Fruit fly (Drosophila melanogaster) whole organism, embryonic: Measurements from ENCODE around the gene CG7685.

Experiments
- Antp ChIP-seq: fragments of 200-800 bp; sonication (Bioruptor generic); optimal IDR thresholded peaks from 3 replicates; lab custom pipeline; 2016; ENCODE audit warnings: missing biosample characterization, missing genetic modification characterization
- Atf3 ChIP-seq: fragments of 200-800 bp; sonication (Bioruptor generic); optimal IDR thresholded peaks from 3 replicates; lab custom pipeline; 2016; ENCODE audit warnings: missing biosample characterization, missing genetic modification characterization
- CG12236 ChIP-seq: fragments of 200-800 bp; sonication (Bioruptor generic); optimal IDR thresholded peaks from 2 replicates; lab custom pipeline; 2016; ENCODE audit warnings: missing biosample characterization, missing genetic modification characterization
- CG13424 ChIP-seq: fragments of 200-800 bp; sonication (Bioruptor generic); optimal IDR thresholded peaks from 2 replicates; lab custom pipeline; 2019; ENCODE audit warnings: missing biosample characterization, mild to moderate bottlenecking, missing genetic modification characterization, moderate library complexity
- CG13775 ChIP-seq: fragments of 200-800 bp; sonication (Bioruptor generic); optimal IDR thresholded peaks from 3 replicates; lab custom pipeline; 2017; ENCODE audit warnings: missing biosample characterization, mild to moderate bottlenecking, missing genetic modification characterization
- CG14441 ChIP-seq: fragments of 200-800 bp; sonication (Bioruptor generic); IDR thresholded peaks from 2 replicates; pipeline ENCODE4 v1.3.6; 2022; ENCODE audit warnings: missing biosample characterization, missing genetic modification characterization
- CG1602 ChIP-seq: fragments of 200-800 bp; sonication (Bioruptor generic); optimal IDR thresholded peaks from 3 replicates; lab custom pipeline; 2016; ENCODE audit warnings: missing biosample characterization, missing genetic modification characterization
- CG17829 ChIP-seq: fragments of 200-800 bp; optimal IDR thresholded peaks from 2 replicates; lab custom pipeline; 2019; ENCODE audit warnings: missing biosample characterization, mild to moderate bottlenecking, missing genetic modification characterization, moderate library complexity
- CG2712 ChIP-seq: fragments of 200-800 bp; optimal IDR thresholded peaks from 3 replicates; lab custom pipeline; 2019; ENCODE audit warnings: missing biosample characterization, mild to moderate bottlenecking, missing genetic modification characterization, moderate library complexity
- CG30403 ChIP-seq: fragments of 200-800 bp; sonication (Bioruptor generic); optimal IDR thresholded peaks from 3 replicates; lab custom pipeline; 2016; ENCODE audit warnings: missing biosample characterization, missing genetic modification characterization
- CG30431 ChIP-seq: fragments of 200-800 bp; sonication (Bioruptor generic); optimal IDR thresholded peaks from 2 replicates; lab custom pipeline; 2017; ENCODE audit warnings: missing biosample characterization, missing genetic modification characterization
- CG3065 ChIP-seq: fragments of 200-800 bp; sonication (Bioruptor generic); optimal IDR thresholded peaks from 2 replicates; lab custom pipeline; 2016; ENCODE audit warnings: missing biosample characterization, missing genetic modification characterization
- CG32532 ChIP-seq: fragments of 200-800 bp; sonication (Bioruptor generic); IDR thresholded peaks from 2 replicates; pipeline ENCODE4 v1.3.6; 2022; ENCODE audit warnings: missing biosample characterization, missing genetic modification characterization
- CG32767 ChIP-seq: fragments of 200-800 bp; sonication (Bioruptor generic); IDR thresholded peaks from 2 replicates; pipeline ENCODE4 v1.3.6; 2022; ENCODE audit warnings: missing biosample characterization, missing genetic modification characterization
- CG3281 ChIP-seq: fragments of 200-800 bp; sonication (Bioruptor generic); optimal IDR thresholded peaks from 3 replicates; lab custom pipeline; 2017; ENCODE audit warnings: missing biosample characterization, mild to moderate bottlenecking, missing genetic modification characterization
- CG3726 ChIP-seq: fragments of 200-800 bp; sonication (Bioruptor generic); IDR thresholded peaks from 3 replicates; pipeline ENCODE4, ENCODE4 v1.3.6; 2022; ENCODE audit warnings: missing biosample characterization, missing genetic modification characterization
- CG5245 ChIP-seq: fragments of 200-800 bp; sonication (Bioruptor generic); optimal IDR thresholded peaks from 3 replicates; lab custom pipeline; 2016; ENCODE audit warnings: missing biosample characterization, missing genetic modification characterization
- CG7745 ChIP-seq: fragments of 200-800 bp; sonication (Bioruptor generic); optimal IDR thresholded peaks from 2 replicates; lab custom pipeline; 2018; ENCODE audit warnings: missing biosample characterization, mild to moderate bottlenecking, missing genetic modification characterization, moderate library complexity
- CG7928 ChIP-seq: fragments of 200-800 bp; sonication (Bioruptor generic); optimal IDR thresholded peaks from 2 replicates; lab custom pipeline; 2017; ENCODE audit warnings: missing biosample characterization, mild to moderate bottlenecking, missing genetic modification characterization
- CG8290 ChIP-seq, 3 experiments: fragments of 200-800 bp; sonication (Bioruptor generic); optimal IDR thresholded peaks; 2 replicates each; lab custom pipeline; 2016 to 2019; ENCODE audit warnings: missing biosample characterization in 3 of 3, missing genetic modification characterization in 3 of 3, mild to moderate bottlenecking in 2 of 3, moderate library complexity in 1 of 3
- CG9797 ChIP-seq: fragments of 200-800 bp; sonication (Bioruptor generic); optimal IDR thresholded peaks from 3 replicates; lab custom pipeline; 2018; ENCODE audit warnings: missing biosample characterization, mild to moderate bottlenecking, missing genetic modification characterization
- Camta ChIP-seq: fragments of 200-800 bp; sonication (Bioruptor generic); optimal IDR thresholded peaks from 2 replicates; lab custom pipeline; 2016; ENCODE audit warnings: missing biosample characterization, missing genetic modification characterization
- E2f2 ChIP-seq: fragments of 200-800 bp; sonication (Bioruptor generic); IDR thresholded peaks from 2 replicates; pipeline ENCODE4 v1.3.6; 2022; ENCODE audit warnings: missing biosample characterization, missing genetic modification characterization
- Gsc ChIP-seq: fragments of 200-800 bp; sonication (Bioruptor generic); IDR thresholded peaks from 2 replicates; pipeline ENCODE4 v1.3.6; 2022; ENCODE audit warnings: missing biosample characterization, missing genetic modification characterization
- Hsf ChIP-seq: fragments of 200-800 bp; sonication (Bioruptor generic); optimal IDR thresholded peaks from 3 replicates; lab custom pipeline; 2016; ENCODE audit warnings: missing biosample characterization, missing genetic modification characterization
- Kr ChIP-seq: fragments of 200-800 bp; sonication (Bioruptor generic); optimal IDR thresholded peaks from 2 replicates; lab custom pipeline; 2017; ENCODE audit warnings: missing biosample characterization, mild to moderate bottlenecking, missing genetic modification characterization
- NC2β ChIP-seq: fragments of 200-800 bp; sonication (Bioruptor generic); optimal IDR thresholded peaks from 2 replicates; lab custom pipeline; 2016; ENCODE audit warnings: missing biosample characterization, missing genetic modification characterization
- NfI ChIP-seq: fragments of 200-800 bp; sonication (Bioruptor generic); optimal IDR thresholded peaks from 3 replicates; lab custom pipeline; 2018; ENCODE audit warnings: missing biosample characterization, mild to moderate bottlenecking, missing genetic modification characterization, moderate library complexity
- Ptx1 ChIP-seq: fragments of 200-800 bp; sonication (Bioruptor generic); IDR thresholded peaks from 2 replicates; pipeline ENCODE4 v1.3.6; 2022; ENCODE audit warnings: missing biosample characterization, missing genetic modification characterization
- ap ChIP-seq: fragments of 200-800 bp; sonication (Bioruptor generic); IDR thresholded peaks from 2 replicates; pipeline ENCODE4 v1.3.6; 2022; ENCODE audit warnings: missing biosample characterization, missing genetic modification characterization
- bbx ChIP-seq: fragments of 200-800 bp; sonication (Bioruptor generic); IDR thresholded peaks from 2 replicates; pipeline ENCODE4 v1.3.6; 2022; ENCODE audit warnings: missing biosample characterization, missing genetic modification characterization; ENCODE audit not compliant: partially characterized antibody
- bowl ChIP-seq: fragments of 200-800 bp; sonication (Bioruptor generic); IDR thresholded peaks from 2 replicates; pipeline ENCODE4 v1.3.6; 2022; ENCODE audit warnings: missing biosample characterization, missing genetic modification characterization
- crol ChIP-seq: fragments of 200-800 bp; sonication (Bioruptor generic); IDR thresholded peaks from 2 replicates; pipeline ENCODE4 v1.3.6; 2022; ENCODE audit warnings: missing biosample characterization, missing genetic modification characterization
- emc ChIP-seq: fragments of 200-800 bp; sonication (Bioruptor generic); optimal IDR thresholded peaks from 2 replicates; lab custom pipeline; 2016; ENCODE audit warnings: missing biosample characterization, missing genetic modification characterization
- fd96Cb ChIP-seq: fragments of 200-800 bp; sonication (Bioruptor generic); optimal IDR thresholded peaks from 2 replicates; lab custom pipeline; 2018; ENCODE audit warnings: missing biosample characterization, mild to moderate bottlenecking, missing genetic modification characterization, moderate library complexity
- h ChIP-seq: fragments of >200 bp; optimal IDR thresholded peaks from 2 replicates; lab custom pipeline; 2017
- ham ChIP-seq: fragments of 200-800 bp; sonication (Bioruptor generic); IDR thresholded peaks from 2 replicates; pipeline ENCODE4 v1.3.6; 2022; ENCODE audit warnings: missing biosample characterization, missing genetic modification characterization
- hth ChIP-seq: fragments of >200 bp; optimal IDR thresholded peaks from 2 replicates; lab custom pipeline; 2017; ENCODE audit warnings: inconsistent platforms
- klu ChIP-seq: fragments of 200-800 bp; sonication (Bioruptor generic); IDR thresholded peaks from 2 replicates; pipeline ENCODE4 v1.3.6; 2022; ENCODE audit warnings: missing biosample characterization, missing genetic modification characterization
- lilli ChIP-seq: fragments of 200-800 bp; sonication (Bioruptor generic); optimal IDR thresholded peaks from 3 replicates; lab custom pipeline; 2016; ENCODE audit warnings: missing biosample characterization, missing genetic modification characterization
- lola ChIP-seq, 3 experiments: fragments of >200 bp in 2 of 3; fragments of 200-800 bp in 1 of 3; sonication (Bioruptor generic) in 1 of 3; optimal IDR thresholded peaks; 2 replicates each; lab custom pipeline; 2017 to 2019; ENCODE audit warnings: missing biosample characterization in 3 of 3, missing genetic modification characterization in 3 of 3, mild to moderate bottlenecking in 1 of 3, moderate library complexity in 1 of 3
- p53 ChIP-seq: fragments of 200-800 bp; sonication (Bioruptor generic); optimal IDR thresholded peaks from 2 replicates; lab custom pipeline; 2016; ENCODE audit warnings: missing biosample characterization, missing genetic modification characterization
- pros ChIP-seq: fragments of 200-800 bp; sonication (Bioruptor generic); optimal IDR thresholded peaks from 3 replicates; lab custom pipeline; 2019; ENCODE audit warnings: missing biosample characterization, mild to moderate bottlenecking, missing genetic modification characterization, moderate library complexity
- pzg ChIP-seq: fragments of 200-800 bp; sonication (Bioruptor generic); optimal IDR thresholded peaks from 3 replicates; lab custom pipeline; 2018; ENCODE audit warnings: missing biosample characterization, mild to moderate bottlenecking, missing genetic modification characterization, moderate library complexity
- rib ChIP-seq: fragments of 200-800 bp; sonication (Bioruptor generic); IDR thresholded peaks from 2 replicates; pipeline ENCODE4 v1.3.6; 2022; ENCODE audit warnings: missing biosample characterization, missing genetic modification characterization
- slou ChIP-seq: fragments of 200-800 bp; sonication (Bioruptor generic); optimal IDR thresholded peaks from 3 replicates; lab custom pipeline; 2016; ENCODE audit warnings: missing biosample characterization, missing genetic modification characterization
- sqz ChIP-seq: fragments of 200-800 bp; sonication (Bioruptor generic); optimal IDR thresholded peaks from 3 replicates; lab custom pipeline; 2018; ENCODE audit warnings: missing biosample characterization, mild to moderate bottlenecking, missing genetic modification characterization
- vnd ChIP-seq: fragments of 200-800 bp; sonication (Bioruptor generic); IDR thresholded peaks from 3 replicates; pipeline ENCODE4 v1.3.6; 2022; ENCODE audit warnings: missing biosample characterization, missing genetic modification characterization; ENCODE audit not compliant: partially characterized antibody
- yki ChIP-seq: fragments of >200 bp; optimal IDR thresholded peaks from 3 replicates; lab custom pipeline; 2018
- zf30C ChIP-seq: fragments of 200-800 bp; sonication (Bioruptor generic); optimal IDR thresholded peaks from 3 replicates; lab custom pipeline; 2018; ENCODE audit warnings: missing biosample characterization, mild to moderate bottlenecking, missing genetic modification characterization

Gene CG7685

dm6 chr3R:18396801-18397604 is 7.7 kb upstream of the CG7685 start, which contains the start of gene Vti1b (continued):
- TF ChIP-seq lola (GFP tag; optimal IDR thresholded peaks at IDR 0.05; lab: Kevin White, UChicago): peak in 1 of 3 experiments; percentile 91
- TF ChIP-seq CG13424 (tag; lab: Kevin White, UChicago): peak; percentile 92
- TF ChIP-seq E2f2 (GFP tag; lab: Robert Waterston, UW): peak; percentile 74
- peak; percentile 92 for TF ChIP-seq NC2β (GFP tag; lab: Kevin White, UChicago)
- peak; percentile 92 for TF ChIP-seq CG30431 (GFP tag; lab: Kevin White, UChicago)
- TF ChIP-seq ap (GFP tag; lab: Robert Waterston, UW): peak; percentile 87
- TF ChIP-seq CG30403 (GFP tag; lab: Kevin White, UChicago): peak; percentile 95
- peak; percentile 71 for TF ChIP-seq CG7928 (GFP tag; lab: Kevin White, UChicago)
- TF ChIP-seq yki (lab: Kevin White, UChicago): peak; percentile 41
- peak; percentile 82 for TF ChIP-seq Gsc (GFP tag; lab: Robert Waterston, UW)
- TF ChIP-seq CG9797 (GFP tag; lab: Kevin White, UChicago): peak; percentile 43
- TF ChIP-seq NfI (GFP tag; lab: Kevin White, UChicago): peak; percentile 95
- TF ChIP-seq pzg (GFP tag; lab: Kevin White, UChicago): peak; percentile 5
- peak; percentile 92 for TF ChIP-seq CG32767 (GFP tag; lab: Robert Waterston, UW)
- peak; percentile 85 for TF ChIP-seq Antp (GFP tag; lab: Kevin White, UChicago)
- TF ChIP-seq CG3726 (GFP tag; lab: Robert Waterston, UW): peak; percentile 81
- TF ChIP-seq pros (GFP tag; lab: Kevin White, UChicago): peak; percentile 95
- peak; percentile 89 for TF ChIP-seq CG1602 (GFP tag; lab: Kevin White, UChicago)
- TF ChIP-seq bowl (GFP tag; lab: Robert Waterston, UW): peak; percentile 81
- peak; percentile 93 for TF ChIP-seq klu (GFP tag; lab: Robert Waterston, UW)
- peak; percentile 87 for TF ChIP-seq CG3065 (GFP tag; lab: Kevin White, UChicago)
- peak; percentile 91 for TF ChIP-seq CG12236 (GFP tag; lab: Kevin White, UChicago)
- TF ChIP-seq CG13775 (GFP tag; lab: Kevin White, UChicago): peak; percentile 88
- TF ChIP-seq h: no peak
- peak; percentile 70 for TF ChIP-seq ham (GFP tag; lab: Robert Waterston, UW)
- peak; percentile 96 for TF ChIP-seq Hsf (GFP tag; lab: Kevin White, UChicago)
- peak; percentile 97 for TF ChIP-seq lilli (GFP tag; lab: Kevin White, UChicago)
- no peak for TF ChIP-seq hth (lab: Kevin White, UChicago)
- TF ChIP-seq CG2712 (tag; lab: Kevin White, UChicago): peak; percentile 97
- peak; percentile 53 for TF ChIP-seq CG8290 (GFP tag; optimal IDR thresholded peaks at IDR 0.05; lab: Kevin White, UChicago)
- TF ChIP-seq CG8290 (tag; optimal IDR thresholded peaks at IDR 0.05; lab: Kevin White, UChicago): peak; percentile 45 to 81
- peak; percentile 87 for TF ChIP-seq emc (GFP tag; lab: Kevin White, UChicago)
- TF ChIP-seq crol: peak; percentile 93
- peak; percentile 97 for TF ChIP-seq Ptx1
- TF ChIP-seq CG32532 (GFP tag; lab: Robert Waterston, UW): peak; percentile 87
- TF ChIP-seq rib (GFP tag; lab: Robert Waterston, UW): peak; percentile 74; the same call in 1 of the 2 replicates
- TF ChIP-seq p53 (GFP tag; lab: Kevin White, UChicago): peak; percentile 38
- TF ChIP-seq Atf3 (GFP tag; lab: Kevin White, UChicago): peak; percentile 94
- peak; percentile 80 for TF ChIP-seq Camta
- peak; percentile 94 for TF ChIP-seq CG14441
- no peak for TF ChIP-seq vnd (GFP tag; lab: Robert Waterston, UW)
- no peak for TF ChIP-seq zf30C (GFP tag; lab: Kevin White, UChicago)
- TF ChIP-seq Kr (GFP tag; lab: Kevin White, UChicago): peak; percentile 54
- TF ChIP-seq CG7745: peak; percentile 31
- TF ChIP-seq CG3281 (GFP tag; lab: Kevin White, UChicago): peak; percentile 91
- TF ChIP-seq CG17829 (tag; lab: Kevin White, UChicago): peak; percentile 94
- TF ChIP-seq sqz (GFP tag; lab: Kevin White, UChicago): peak; percentile 48
- peak; percentile 92 for TF ChIP-seq CG5245 (GFP tag; lab: Kevin White, UChicago)
- TF ChIP-seq bbx (GFP tag; lab: Robert Waterston, UW): no peak
- TF ChIP-seq fd96Cb (tag; lab: Kevin White, UChicago): peak; percentile 95
- peak; percentile 72 for TF ChIP-seq slou (GFP tag; lab: Kevin White, UChicago)
